Worm (Caenorhabditis elegans): ENCODE measurements around the gene ZK643.6.

Gene ZK643.6

ce11 chrIII:8984412-8984811, 23.8 kb upstream of the ZK643.6 start (continued):
- TF ChIP-seq mes-2 (tag; optimal IDR thresholded peaks at IDR 0.05; ENCODE audit: poor library complexity, severe bottlenecking) = peak; percentile 30
- TF ChIP-seq ama-1 (optimal IDR thresholded peaks at IDR 0.05) = no peak

DNA sequence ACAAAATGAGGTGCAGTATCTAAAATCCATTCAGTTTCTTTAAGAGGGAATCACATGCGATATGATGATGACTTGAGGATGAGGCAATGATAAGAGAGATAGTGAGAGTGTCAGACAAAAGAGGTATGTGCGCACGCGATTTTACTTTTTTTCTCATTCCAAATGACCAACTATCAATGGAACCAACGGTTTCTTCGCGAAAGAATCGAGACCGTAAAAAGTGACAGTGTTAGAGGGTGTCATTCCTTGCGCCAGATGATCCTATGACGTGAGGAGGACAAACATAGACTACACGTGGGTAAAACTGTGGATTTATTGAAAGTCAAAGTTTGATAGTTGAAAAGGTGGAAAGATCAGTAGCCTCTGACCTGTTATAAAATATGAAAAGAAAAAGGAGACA, 23.2 kb upstream of the ZK643.6 start:
- TF ChIP-seq nhr-10 (tag; optimal IDR thresholded peaks at IDR 0.05) (peak; percentile 6), F49E8.2 (tag; optimal IDR thresholded peaks at IDR 0.05; ENCODE audit: borderline replicate concordance) (no peak), Y75B8A.6 (GFP tag; IDR thresholded peaks at IDR 0.05) (0 out of 2 replicates have a peak, but pooled peaks have one; percentile 52), ztf-7 (tag; optimal IDR thresholded peaks at IDR 0.05) (peak; percentile 7), lin-29 (GFP tag; IDR thresholded peaks at IDR 0.05) (no peak), nhr-77 (tag; optimal IDR thresholded peaks at IDR 0.05) (peak; percentile 33), duxl-1 (tag; optimal IDR thresholded peaks at IDR 0.05; ENCODE audit: poor library complexity) (peak; percentile 48), mdl-1 (tag; optimal IDR thresholded peaks at IDR 0.05) (peak; percentile 53 to 95), ama-1 (optimal IDR thresholded peaks at IDR 0.05) (peak; percentile 24), dve-1 (tag; optimal IDR thresholded peaks at IDR 0.05; ENCODE audit: insufficient read depth) (peak; percentile 62), nhr-48 (tag; optimal IDR thresholded peaks at IDR 0.05) (peak; percentile 27), mxl-3 (GFP tag; optimal IDR thresholded peaks at IDR 0.05) (peak; percentile 63), fkh-10 (GFP tag; optimal IDR thresholded peaks at IDR 0.05) (no peak), nhr-28 (tag; optimal IDR thresholded peaks at IDR 0.05) (peak; percentile 80), unc-62 (GFP tag; optimal IDR thresholded peaks at IDR 0.05 in 1 of 2) (no peak), unc-62 (tag; optimal IDR thresholded peaks at IDR 0.05) (no peak), unc-39 (tag; optimal IDR thresholded peaks at IDR 0.05) (no peak), hlh-30 (tag; optimal IDR thresholded peaks at IDR 0.05; ENCODE audit: insufficient read depth) (peak; percentile 92), rbr-2 (tag; optimal IDR thresholded peaks at IDR 0.05) (no peak), dmd-8 (GFP tag; IDR thresholded peaks at IDR 0.05) (0 out of 2 replicates have a peak, but pooled peaks have one; percentile 25), lsy-2 (tag; optimal IDR thresholded peaks at IDR 0.05) (no peak), tra-1 (GFP tag; IDR thresholded peaks at IDR 0.05) (0 out of 2 replicates have a peak, but pooled peaks have one; percentile 39), lin-39 (tag; optimal IDR thresholded peaks at IDR 0.05) (no peak), dmd-6 (GFP tag; IDR thresholded peaks at IDR 0.05) (peak; percentile 36), hlh-11 (tag; optimal IDR thresholded peaks at IDR 0.05) (peak; percentile 74)

- TF ChIP-seq nhr-25 (tag; optimal IDR thresholded peaks at IDR 0.05; ENCODE audit: borderline replicate concordance, insufficient read depth) (peak; percentile 41), vab-7 (GFP tag; IDR thresholded peaks at IDR 0.05) (no peak), nhr-76 (tag; optimal IDR thresholded peaks at IDR 0.05) (no peak), ctbp-1 (GFP tag; IDR thresholded peaks at IDR 0.05) (0 out of 2 replicates have a peak, but pooled peaks have one; percentile 11), nhr-102 (tag; optimal IDR thresholded peaks at IDR 0.05) (no peak), F26F4.8 (GFP tag; conservative IDR thresholded peaks at IDR 0.05) (no peak), zag-1 (tag; optimal IDR thresholded peaks at IDR 0.05) (no peak), nhr-111 (GFP tag; optimal IDR thresholded peaks at IDR 0.05) (no peak), mxl-3 (GFP tag; optimal IDR thresholded peaks at IDR 0.05) (peak; percentile 6), unc-62 (GFP tag; optimal IDR thresholded peaks at IDR 0.05 in 1 of 2) (peak in 1 of 2 experiments; percentile 96), unc-62 (tag; optimal IDR thresholded peaks at IDR 0.05) (no peak), snpc-4 (tag; optimal IDR thresholded peaks at IDR 0.05) (no peak), nhr-28 (tag; optimal IDR thresholded peaks at IDR 0.05) (peak; percentile 19), nhr-237 (tag; optimal IDR thresholded peaks at IDR 0.05) (no peak), lir-3 (tag; optimal IDR thresholded peaks at IDR 0.05) (no peak)
These were observed 22.6 kb upstream of the ZK643.6 start for ce11 chrIII:8983135-8983534.

All from whole organism, L4 larva.